Fruit fly (Drosophila melanogaster): ENCODE results near the gene CG32687.

dm6 chrX:10513611-10514010 lies 26.6 kb upstream of the CG32687 start:
- peak; percentile 2 for TF ChIP-seq CG34367 (tag; optimal IDR thresholded peaks at IDR 0.05)
- no peak for TF ChIP-seq CG4496 (GFP tag; IDR thresholded peaks at IDR 0.05)
- no peak for TF ChIP-seq fd96Ca (GFP tag; IDR thresholded peaks at IDR 0.05)
- TF ChIP-seq EcR (GFP tag; optimal IDR thresholded peaks at IDR 0.05), result no peak
- no peak for TF ChIP-seq CG12605 (GFP tag; IDR thresholded peaks at IDR 0.05)
- TF ChIP-seq CG32121 (GFP tag; IDR thresholded peaks at IDR 0.05), result no peak
- TF ChIP-seq gl (tag; optimal IDR thresholded peaks at IDR 0.05), result no peak
- peak; percentile 28 for TF ChIP-seq CG15710 (tag; optimal IDR thresholded peaks at IDR 0.05)
- no peak for TF ChIP-seq Ets98B (GFP tag; IDR thresholded peaks at IDR 0.05)
- no peak for TF ChIP-seq rn (GFP tag; IDR thresholded peaks at IDR 0.05)
- peak; percentile 53 for TF ChIP-seq CG8159 (tag; optimal IDR thresholded peaks at IDR 0.05)
- no peak for TF ChIP-seq CG8301 (tag; optimal IDR thresholded peaks at IDR 0.05)
- TF ChIP-seq CG9948 (tag; optimal IDR thresholded peaks at IDR 0.05), result no peak
- TF ChIP-seq Snoo (tag; optimal IDR thresholded peaks at IDR 0.05), result no peak

All from whole organism, pupa.